Fruit fly (Drosophila melanogaster) whole organism, larva: ENCODE measurements around the gene CG7655.

Experiments
- noc ChIP-seq: fragments of 200-800 bp; sonication (Bioruptor generic); optimal IDR thresholded peaks from 3 replicates; lab custom pipeline; 2019; ENCODE audit warnings: missing biosample characterization, mild to moderate bottlenecking, missing genetic modification characterization, moderate library complexity

CG7655 gene

DNA sequence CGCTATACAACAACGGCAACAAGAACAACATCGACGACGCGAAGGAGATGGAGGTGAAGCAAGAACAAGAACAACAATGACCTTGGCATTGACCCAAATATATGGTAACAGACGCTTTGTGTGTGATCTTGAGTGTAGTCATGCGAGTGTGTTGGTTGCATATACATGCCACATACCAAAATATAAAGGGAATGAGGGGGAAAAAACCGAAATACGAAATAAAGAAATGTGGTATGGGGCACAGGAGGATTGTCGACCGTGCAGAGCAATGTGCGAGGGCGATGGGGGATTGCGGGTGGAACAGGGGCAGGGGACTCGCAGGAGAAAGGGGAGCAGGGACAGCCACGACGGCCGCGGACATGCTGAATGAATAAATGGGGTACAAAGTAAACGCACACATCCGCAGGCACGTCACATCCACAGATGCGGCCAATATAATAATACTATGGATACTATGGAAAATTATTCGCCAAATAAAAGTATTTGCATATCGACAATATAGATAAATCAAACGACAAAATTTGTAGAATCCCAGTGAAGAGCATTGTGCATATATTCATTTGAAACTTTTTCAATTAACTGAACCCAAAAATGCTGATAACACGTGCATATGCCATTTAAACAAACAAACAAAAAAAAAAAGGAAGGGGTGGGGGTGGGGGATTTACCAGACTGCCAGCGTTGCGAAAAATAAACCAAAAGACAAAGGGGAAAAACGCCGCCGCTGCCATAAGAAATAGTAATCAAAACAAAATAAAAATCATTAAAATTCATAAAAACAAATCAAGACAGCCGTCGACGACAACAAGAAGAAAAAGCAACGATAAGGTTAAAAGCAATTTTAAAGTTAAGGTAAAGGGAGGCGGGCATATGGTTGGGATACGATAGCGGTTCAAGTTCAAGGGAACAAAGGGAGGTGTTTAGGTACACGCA is 23.7 kb downstream of the CG7655 start:
- TF ChIP-seq noc (tag; lab: Kevin White, UChicago) = no peak

DNA sequence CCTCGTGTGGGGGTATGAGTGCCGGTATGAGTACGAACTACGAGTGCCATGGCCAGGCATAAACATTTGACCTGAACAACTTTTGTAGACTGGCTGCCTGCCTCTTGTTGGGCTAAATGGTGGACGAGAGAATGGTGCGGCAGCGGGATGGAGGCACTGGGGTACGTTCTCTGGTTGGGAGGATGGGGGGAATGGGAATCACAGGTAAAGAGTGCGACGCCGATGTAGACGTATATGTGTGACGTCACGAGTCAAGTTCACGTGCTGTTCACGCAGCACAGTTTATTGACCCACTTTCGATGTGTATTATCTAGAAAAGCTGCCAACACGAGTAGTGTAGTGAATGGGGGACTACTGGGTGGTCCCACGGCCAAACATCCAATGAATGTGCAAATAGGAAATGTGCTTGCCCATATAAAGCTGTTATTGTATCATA is 24.5 kb downstream of the CG7655 start:
- no peak for TF ChIP-seq noc (tag; lab: Kevin White, UChicago)

DNA sequence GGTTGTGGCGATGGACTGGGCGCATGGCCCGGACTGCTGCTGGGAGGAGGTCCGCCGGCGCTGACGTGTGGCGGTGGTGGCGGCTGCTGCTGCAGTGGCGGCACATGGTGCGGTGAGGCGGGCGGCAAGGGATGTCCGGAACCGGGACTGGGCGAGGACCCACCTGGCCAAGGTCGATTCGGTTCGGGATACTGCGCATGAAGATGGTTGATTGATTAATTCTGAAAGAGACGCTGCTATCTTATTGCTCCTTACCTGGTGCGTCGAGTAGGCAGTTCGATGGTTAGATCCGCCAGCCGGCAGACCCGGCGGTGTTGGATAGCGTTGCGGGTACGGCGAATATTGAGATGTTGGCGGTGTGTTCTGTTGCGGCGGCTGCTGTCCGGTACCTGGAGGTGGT is 25.3 kb downstream of the CG7655 start:
- no peak for TF ChIP-seq noc (tag; lab: Kevin White, UChicago)

DNA sequence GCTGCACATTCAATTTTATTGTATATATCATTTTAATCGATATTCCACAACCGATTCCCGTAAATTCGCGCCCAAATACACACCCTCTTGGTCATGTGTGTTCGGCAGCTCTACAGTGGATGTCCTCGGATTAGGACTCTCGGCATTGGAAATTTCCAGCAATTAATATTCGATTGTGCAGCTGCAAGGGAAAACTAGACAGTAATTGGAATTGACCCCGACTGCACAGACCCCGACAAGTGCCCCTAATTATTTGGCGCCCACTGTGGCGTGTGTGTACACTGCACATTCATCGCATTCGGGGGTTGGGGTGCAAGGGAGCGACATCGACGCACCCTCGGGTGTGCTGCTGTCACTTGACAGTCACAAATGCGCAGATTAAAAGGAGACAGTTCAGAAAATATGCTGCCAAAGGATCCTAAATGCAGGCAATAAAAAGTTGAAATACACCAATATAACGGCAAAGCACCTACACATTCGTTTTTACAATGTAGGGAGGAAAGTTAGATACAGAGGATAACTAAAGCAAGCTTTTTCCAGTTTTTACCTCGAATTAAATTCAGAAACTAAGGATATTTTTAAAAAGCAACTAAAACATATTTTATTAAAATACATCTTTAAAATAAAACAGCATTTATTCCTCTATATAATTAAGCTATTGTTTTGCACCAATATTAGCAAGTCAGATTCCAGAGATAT is 26.5 kb downstream of the CG7655 start:
- TF ChIP-seq noc (tag; lab: Kevin White, UChicago) = no peak

DNA sequence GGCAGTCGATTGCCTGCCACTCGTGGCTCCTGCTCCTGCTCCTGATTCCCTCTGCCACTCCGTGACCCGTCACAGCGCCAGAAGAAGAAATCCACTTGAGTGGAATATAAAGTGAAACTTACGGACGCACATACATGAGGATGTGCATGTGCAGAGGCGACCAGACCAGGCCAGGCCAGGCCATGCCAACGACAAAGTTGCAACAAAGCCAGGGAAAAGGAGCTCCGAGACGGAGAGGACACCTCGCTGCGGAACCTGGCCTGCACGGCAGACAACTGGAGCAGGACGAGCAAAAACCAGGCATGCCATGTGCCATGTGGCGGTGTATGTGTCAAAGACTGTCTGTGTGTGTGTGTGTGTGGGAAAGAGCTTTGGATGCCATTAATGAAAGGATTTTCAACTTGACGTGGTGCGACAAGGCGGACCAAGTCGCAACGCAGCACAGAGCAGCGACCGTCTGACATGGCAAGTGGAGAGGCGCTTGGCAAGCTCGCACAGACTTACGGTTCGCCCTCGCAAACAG is 27.2 kb downstream of the CG7655 start:
- no peak for TF ChIP-seq noc (tag; lab: Kevin White, UChicago)

DNA sequence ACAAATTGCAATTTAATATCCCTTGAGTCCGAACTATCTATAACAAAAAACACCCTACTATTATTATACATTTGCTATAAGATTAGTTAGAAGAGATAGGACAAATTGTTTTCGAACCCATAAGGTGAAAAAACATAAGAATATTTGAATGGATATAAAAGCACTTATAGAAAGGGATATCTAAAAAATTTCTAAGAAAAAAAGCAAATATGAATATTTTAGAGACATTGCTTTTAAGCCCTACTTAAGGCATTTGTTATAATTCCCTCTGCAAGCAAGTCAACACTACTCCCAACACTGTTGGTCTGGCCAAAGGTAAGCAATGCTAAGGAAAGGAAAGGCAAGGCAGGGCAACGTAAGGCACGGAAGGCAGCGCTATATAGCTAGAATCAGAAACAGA is 27.9 kb downstream of the CG7655 start:
- no peak for TF ChIP-seq noc (tag; lab: Kevin White, UChicago)

DNA sequence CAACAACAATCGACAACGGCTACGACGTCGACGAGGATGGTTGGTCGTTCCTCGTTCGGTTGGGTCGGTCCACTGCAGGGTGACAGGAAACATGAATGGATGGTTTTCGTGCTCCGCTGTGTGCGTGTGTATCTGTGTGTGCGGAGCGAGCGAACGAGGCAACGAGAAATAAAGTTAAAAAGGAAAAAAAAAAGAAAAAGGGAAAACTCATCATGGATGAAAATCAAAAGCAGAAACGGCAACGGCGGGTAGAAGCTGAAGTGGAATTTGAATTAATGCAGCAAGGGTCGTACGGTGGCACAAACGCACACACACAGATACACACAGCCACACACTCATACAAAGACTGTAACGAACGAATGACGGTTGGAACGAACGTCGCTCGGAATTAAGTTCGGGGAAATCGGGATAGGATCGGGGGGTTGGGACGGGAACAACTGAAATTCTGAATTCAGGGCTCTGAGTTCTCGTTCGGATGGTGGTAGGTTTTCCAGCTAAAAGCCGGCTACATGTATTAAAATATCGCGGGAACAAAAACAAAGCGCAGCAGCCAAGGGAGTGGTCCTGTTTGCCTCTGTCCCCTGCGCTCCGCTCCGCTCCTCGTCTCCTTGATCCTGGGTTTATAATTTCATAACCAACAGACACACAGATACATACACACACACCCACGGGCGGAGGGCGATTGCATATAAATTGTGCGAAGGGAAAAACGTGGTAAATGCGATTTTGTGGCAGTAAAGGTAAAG is 28.6 kb downstream of the CG7655 start:
- TF ChIP-seq noc (tag; lab: Kevin White, UChicago) = no peak

DNA sequence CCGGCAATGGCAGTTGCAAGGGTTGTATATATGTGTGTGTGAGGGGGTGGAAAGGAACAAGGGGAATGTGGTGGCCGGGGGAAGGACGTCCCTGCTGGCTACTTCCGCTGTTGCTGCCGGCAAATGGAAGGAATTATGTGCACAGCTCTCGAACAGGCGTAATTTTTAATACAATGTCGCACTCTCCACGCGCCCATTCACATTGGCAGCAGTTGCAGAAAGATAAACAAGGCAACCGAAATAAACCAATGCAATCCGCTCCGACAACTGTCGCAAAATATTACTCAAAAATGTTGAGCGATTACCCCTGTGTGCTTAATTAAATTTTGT is 29.1 kb downstream of the CG7655 start:
- no peak for TF ChIP-seq noc (tag; lab: Kevin White, UChicago)

DNA sequence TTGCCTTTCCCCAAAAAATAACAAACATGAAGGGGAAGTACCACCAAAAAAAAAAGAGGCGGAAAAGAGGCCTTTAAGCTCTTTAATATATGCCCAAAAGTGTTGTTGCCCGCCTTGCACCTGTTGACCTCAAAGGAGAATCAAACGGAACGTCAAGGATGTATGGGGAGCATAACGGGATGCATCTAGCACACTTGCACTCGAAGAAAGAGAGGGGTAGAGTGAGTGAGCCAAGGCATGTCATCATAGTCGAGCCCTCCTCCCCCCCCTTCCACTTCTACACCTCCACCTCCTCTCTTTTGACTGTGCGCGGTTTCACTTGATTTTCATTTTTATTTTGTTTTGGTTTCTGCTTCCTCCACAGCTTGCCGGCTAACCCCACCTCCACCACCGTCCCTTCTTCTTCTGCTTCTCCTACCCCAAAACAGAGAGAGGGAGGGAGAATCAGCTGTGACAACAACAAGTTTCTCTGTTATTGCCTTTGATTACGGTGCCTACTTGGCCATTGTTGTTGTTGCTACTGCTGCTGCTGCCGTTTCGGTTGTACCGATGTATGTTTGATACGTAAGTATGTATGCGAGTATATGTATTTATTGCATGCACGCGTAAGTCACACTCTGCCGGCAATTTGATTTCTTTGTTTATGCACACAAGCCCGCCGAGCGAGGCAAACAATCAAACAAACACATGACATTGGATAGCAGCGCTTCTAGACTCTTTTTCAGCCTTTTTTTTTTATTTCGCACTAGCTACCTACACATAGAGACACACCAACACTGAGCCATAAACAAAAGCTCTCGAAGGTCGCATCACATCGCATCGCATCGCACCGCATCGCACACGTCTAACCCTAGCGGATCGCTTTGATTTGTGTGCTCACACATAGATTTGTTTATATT is 30.4 kb downstream of the CG7655 start:
- TF ChIP-seq noc (tag; lab: Kevin White, UChicago) = no peak

DNA sequence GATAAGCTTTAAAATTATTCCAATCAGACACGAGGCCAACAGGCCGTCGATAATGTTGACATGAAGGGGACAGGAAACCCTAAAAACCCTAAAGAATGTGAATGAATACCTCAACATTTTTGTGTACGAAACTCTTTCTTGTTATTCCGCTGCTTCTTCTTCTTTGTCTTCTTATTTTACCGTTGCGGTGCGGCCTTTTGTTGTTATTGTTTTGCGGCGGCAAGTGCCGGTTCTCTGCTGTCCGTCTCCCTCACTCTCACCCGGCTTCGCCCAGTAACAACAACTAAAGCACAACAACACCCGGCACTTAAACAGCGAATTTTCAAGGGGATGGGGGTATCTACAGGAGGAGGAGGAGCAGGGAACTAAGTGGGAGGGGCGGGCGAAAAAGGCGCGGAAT is 31.9 kb downstream of the CG7655 start:
- TF ChIP-seq noc (tag; lab: Kevin White, UChicago) = peak; percentile 6

DNA sequence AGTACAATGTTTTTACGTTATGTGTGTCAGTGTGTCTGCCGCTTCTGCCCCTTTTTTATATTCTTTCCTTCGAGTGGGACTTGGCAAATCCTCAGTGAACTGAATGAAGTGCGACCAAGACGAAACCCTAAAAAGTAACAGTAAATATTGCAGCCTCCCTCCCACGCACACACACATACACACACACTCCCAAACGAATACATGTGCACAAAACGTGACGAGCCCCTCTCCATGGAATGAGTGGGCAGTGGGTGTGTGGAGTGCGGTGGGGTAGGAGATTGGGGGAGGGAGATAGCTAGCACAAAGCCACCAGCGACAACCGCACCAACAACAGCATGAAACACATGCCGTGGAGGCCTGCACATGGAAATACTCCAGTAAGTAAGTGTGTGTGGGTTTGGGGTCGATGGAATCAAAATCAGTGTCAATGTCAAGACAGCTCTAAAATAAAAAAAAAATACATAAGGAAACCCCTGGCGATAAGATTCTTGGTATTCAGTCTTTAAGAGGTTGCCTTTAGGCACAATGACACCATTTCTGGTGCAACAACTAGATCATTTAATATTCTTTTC is 32.4 kb downstream of the CG7655 start:
- no peak for TF ChIP-seq noc (tag; lab: Kevin White, UChicago)

DNA sequence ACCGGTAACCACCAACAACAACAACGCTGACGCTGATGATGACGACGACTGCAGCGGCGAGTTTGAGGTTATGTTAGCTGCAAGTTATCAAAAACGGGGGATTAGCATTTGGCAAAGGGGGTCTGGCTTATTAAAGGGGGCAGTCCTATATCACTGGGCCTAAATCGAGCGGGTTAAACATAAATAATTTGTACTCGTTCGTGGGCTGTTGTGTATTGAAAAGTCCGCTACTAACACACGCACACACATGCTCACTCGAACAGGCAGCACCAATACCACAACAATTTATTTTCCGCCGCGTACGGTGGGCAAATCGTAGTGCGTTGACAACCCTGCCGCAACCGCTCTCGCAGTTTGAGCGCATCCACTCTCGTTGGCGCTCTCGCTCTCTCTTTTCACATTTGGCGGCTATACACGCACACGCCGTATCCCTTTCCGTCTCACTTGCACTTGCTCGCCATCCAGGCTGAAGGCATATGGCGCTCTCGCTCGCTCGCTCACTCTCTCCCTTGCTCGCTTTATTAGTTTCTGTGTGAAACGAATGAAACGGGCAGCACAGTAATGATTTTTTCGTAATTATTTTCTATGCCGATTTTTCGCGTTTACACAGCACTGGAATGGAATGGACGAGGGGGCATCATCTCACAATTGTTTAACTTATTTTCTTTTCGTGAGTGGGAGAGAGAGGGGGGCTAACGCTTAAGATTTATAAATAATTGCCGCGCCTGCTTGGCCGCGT is 34.6 kb downstream of the CG7655 start:
- no peak for TF ChIP-seq noc (tag; lab: Kevin White, UChicago)

DNA sequence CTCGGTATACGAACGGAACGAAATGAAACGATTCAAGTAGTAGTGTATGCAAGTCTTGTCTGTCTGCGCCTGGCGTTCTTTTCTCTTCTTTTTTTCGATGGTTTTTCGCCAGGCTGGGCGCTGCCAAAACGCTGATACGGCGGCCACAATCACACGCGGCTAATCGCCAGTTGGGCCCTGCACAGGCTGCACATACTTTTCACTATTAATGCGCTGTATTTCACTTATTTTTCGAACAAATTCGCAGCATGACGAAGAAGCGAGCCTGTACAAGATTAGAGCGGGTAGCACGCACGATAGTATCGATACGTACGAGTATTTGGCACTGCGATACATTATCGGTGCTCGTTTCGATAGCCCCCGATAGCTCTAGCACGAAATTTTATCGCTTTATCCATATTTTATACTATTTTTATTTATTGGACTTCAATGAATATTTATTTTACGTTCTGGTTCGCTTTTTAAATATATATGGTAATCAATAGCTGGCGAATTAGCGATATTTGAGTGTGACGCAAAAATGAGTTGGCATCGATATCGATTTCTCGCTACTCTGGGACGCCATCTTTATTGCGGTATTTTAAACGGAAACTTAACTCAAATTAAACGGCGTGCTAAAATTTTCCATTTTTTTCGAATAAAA is 35.7 kb downstream of the CG7655 start, which contains the start of gene osa:
Gene osa, minus strand, starts transcription at position 300 of the 643 bp plus-strand sequence.
- TF ChIP-seq noc (tag; lab: Kevin White, UChicago) = peak; percentile 24
